Worm (Caenorhabditis elegans) whole organism, L1 larva: ENCODE results near the gene C17C3.24.
A peak's percentile ranks its signal among the peaks of the same experiment; 100 is the strongest.

Experiments used
- C04F5.9 ChIP-seq: sonication (generic microtip); optimal IDR thresholded peaks from 2 replicates; lab custom pipeline; 2016; ENCODE audit warnings: missing genetic modification characterization, missing compliant biosample characterization
- ama-1 ChIP-seq: fragments of 150-350 bp; optimal IDR thresholded peaks from 2 replicates; lab custom pipeline; 2014
- ceh-82 ChIP-seq, 3 experiments: fragments of 150-350 bp in 1 of 3; sonication (generic microtip) in 2 of 3; optimal IDR thresholded peaks; 2 replicates each; lab custom pipeline; 2014 to 2017; ENCODE audit warnings: missing biosample characterization in 3 of 3, missing genetic modification characterization in 3 of 3
- ceh-88 ChIP-seq: fragments of 200-800 bp; sonication (Bioruptor generic); IDR thresholded peaks from 2 replicates; pipeline ENCODE4 v1.3.6; 2022; ENCODE audit warnings: missing genetic modification characterization, missing compliant biosample characterization
- ceh-90 ChIP-seq: sonication (generic microtip); optimal IDR thresholded peaks from 2 replicates; lab custom pipeline; 2016; ENCODE audit warnings: missing genetic modification characterization, missing compliant biosample characterization
- dpl-1 ChIP-seq, 3 experiments: fragments of 150-350 bp in 2 of 3; sonication (generic microtip) in 1 of 3; optimal IDR thresholded peaks; 2 replicates each; lab custom pipeline; 2014 to 2017; ENCODE audit warnings: missing biosample characterization in 3 of 3, missing genetic modification characterization in 3 of 3, missing genetic modification reagents in 3 of 3
- dsc-1 ChIP-seq: sonication (generic microtip); optimal IDR thresholded peaks from 2 replicates; lab custom pipeline; 2016; ENCODE audit warnings: mild to moderate bottlenecking, missing genetic modification characterization, missing compliant biosample characterization
- efl-1 ChIP-seq, 4 experiments: fragments of 150-350 bp; optimal IDR thresholded peaks in 3 of 4; peaks in 1 of 4; 1 replicate in 1 of 4; 2 replicates in 3 of 4; lab custom pipeline; 2014; ENCODE audit warnings: missing biosample characterization in 2 of 4, missing genetic modification characterization in 2 of 4, missing genetic modification reagents in 2 of 4
- efl-3 ChIP-seq: fragments of 200-800 bp; sonication (Bioruptor generic); optimal IDR thresholded peaks from 2 replicates; lab custom pipeline; 2018; ENCODE audit warnings: mild to moderate bottlenecking, missing genetic modification characterization, missing compliant biosample characterization
- egl-13 ChIP-seq: sonication (generic microtip); optimal IDR thresholded peaks from 2 replicates; lab custom pipeline; 2016; ENCODE audit warnings: missing genotype, missing genetic modification reagents, missing genetic modification characterization, missing compliant biosample characterization
- elt-2 ChIP-seq: sonication (generic microtip); optimal IDR thresholded peaks from 2 replicates; lab custom pipeline; 2016; ENCODE audit warnings: missing genetic modification characterization, mild to moderate bottlenecking, inconsistent platforms, missing compliant biosample characterization, missing genetic modification reagents
- ets-5 ChIP-seq: fragments of 200-800 bp; sonication (Bioruptor generic); IDR thresholded peaks from 2 replicates; pipeline ENCODE4 v1.3.6; 2022; ENCODE audit warnings: missing genetic modification characterization, missing compliant biosample characterization
- fkh-4 ChIP-seq: sonication (generic microtip); optimal IDR thresholded peaks from 2 replicates; lab custom pipeline; 2016; ENCODE audit warnings: missing compliant biosample characterization, missing genetic modification characterization, borderline replicate concordance
- fkh-8 ChIP-seq: sonication (generic microtip); optimal IDR thresholded peaks from 2 replicates; lab custom pipeline; 2016; ENCODE audit warnings: mild to moderate bottlenecking, missing genetic modification characterization, missing compliant biosample characterization
- fos-1 ChIP-seq: fragments of 150-350 bp; optimal IDR thresholded peaks from 2 replicates; lab custom pipeline; 2014; ENCODE audit warnings: missing biosample characterization, missing genetic modification characterization
- hlh-17 ChIP-seq: fragments of 200-800 bp; sonication (Bioruptor generic); optimal IDR thresholded peaks from 2 replicates; lab custom pipeline; 2018; ENCODE audit warnings: missing genetic modification characterization, mild to moderate bottlenecking, missing compliant biosample characterization, moderate library complexity, borderline replicate concordance
- irx-1 ChIP-seq: sonication (generic microtip); optimal IDR thresholded peaks from 2 replicates; lab custom pipeline; 2016; ENCODE audit warnings: missing genetic modification characterization, missing compliant biosample characterization
- isw-1 ChIP-seq: fragments of 200-800 bp; sonication (Bioruptor generic); IDR thresholded peaks from 2 replicates; pipeline ENCODE4 v1.3.6; 2022; ENCODE audit warnings: missing genetic modification characterization, missing compliant biosample characterization
- lin-13 ChIP-seq: fragments of 150-350 bp; optimal IDR thresholded peaks from 2 replicates; lab custom pipeline; 2014; ENCODE audit warnings: missing biosample characterization, missing genetic modification reagents, missing genetic modification characterization
- lin-14 ChIP-seq: fragments of 200-800 bp; sonication (Bioruptor generic); optimal IDR thresholded peaks from 2 replicates; lab custom pipeline; 2018; ENCODE audit warnings: mild to moderate bottlenecking, missing genetic modification characterization, moderate library complexity, missing compliant biosample characterization
- lin-35 ChIP-seq, 2 experiments: fragments of 150-350 bp; optimal IDR thresholded peaks; 2 replicates each; lab custom pipeline; 2014; ENCODE audit warnings: missing biosample characterization in 2 of 2, missing genetic modification characterization in 2 of 2, missing genetic modification reagents in 2 of 2
- lir-3 ChIP-seq: sonication (generic microtip); optimal IDR thresholded peaks from 2 replicates; lab custom pipeline; 2016; ENCODE audit warnings: mild to moderate bottlenecking, missing genetic modification characterization, moderate library complexity, missing compliant biosample characterization; ENCODE audit not compliant: poor library complexity
- lsy-2 ChIP-seq, 2 experiments: fragments of 150-350 bp; optimal IDR thresholded peaks; 2 replicates each; lab custom pipeline; 2014; ENCODE audit warnings: missing biosample characterization in 2 of 2, missing genetic modification characterization in 2 of 2
- mep-1 ChIP-seq: fragments of 150-350 bp; optimal IDR thresholded peaks from 2 replicates; lab custom pipeline; 2014; ENCODE audit warnings: missing biosample characterization, missing genetic modification characterization
- nhr-47 ChIP-seq: sonication (generic microtip); optimal IDR thresholded peaks from 2 replicates; lab custom pipeline; 2016; ENCODE audit warnings: mild to moderate bottlenecking, missing genetic modification characterization, moderate library complexity, missing compliant biosample characterization
- nhr-71 ChIP-seq: sonication (generic microtip); optimal IDR thresholded peaks from 2 replicates; lab custom pipeline; 2016; ENCODE audit warnings: mild to moderate bottlenecking, missing genetic modification characterization, moderate library complexity, missing compliant biosample characterization
- nhr-77 ChIP-seq: fragments of 150-350 bp; optimal IDR thresholded peaks from 2 replicates; lab custom pipeline; 2014; ENCODE audit warnings: missing biosample characterization, missing genetic modification characterization
- nhr-84 ChIP-seq: sonication (generic microtip); optimal IDR thresholded peaks from 2 replicates; lab custom pipeline; 2017; ENCODE audit warnings: missing biosample characterization, missing genetic modification characterization
- nhr-85 ChIP-seq: sonication (generic microtip); peaks from one replicate; lab custom pipeline; 2016; ENCODE audit warnings: missing genetic modification characterization, inconsistent platforms, missing compliant biosample characterization
- pqm-1 ChIP-seq: sonication (generic microtip); optimal IDR thresholded peaks from 3 replicates; lab custom pipeline; 2017; ENCODE audit warnings: missing biosample characterization, missing genetic modification characterization
- rnt-1 ChIP-seq: sonication (generic microtip); optimal IDR thresholded peaks from 2 replicates; lab custom pipeline; 2016; ENCODE audit warnings: mild to moderate bottlenecking, missing genetic modification characterization, moderate library complexity, missing compliant biosample characterization
- snpc-4 ChIP-seq: fragments of 150-350 bp; optimal IDR thresholded peaks from 2 replicates; lab custom pipeline; 2014; ENCODE audit warnings: missing biosample characterization, missing genetic modification characterization
- snu-23 ChIP-seq: sonication (generic microtip); optimal IDR thresholded peaks from 2 replicates; lab custom pipeline; 2016; ENCODE audit warnings: missing genetic modification characterization, missing compliant biosample characterization
- swsn-7 ChIP-seq: sonication (generic microtip); optimal IDR thresholded peaks from 2 replicates; lab custom pipeline; 2016; ENCODE audit warnings: missing genetic modification characterization, missing compliant biosample characterization
- tbx-2 ChIP-seq: sonication (generic microtip); optimal IDR thresholded peaks from 2 replicates; lab custom pipeline; 2016; ENCODE audit warnings: missing genetic modification characterization, missing compliant biosample characterization
- unc-86 ChIP-seq: sonication (generic microtip); optimal IDR thresholded peaks from 2 replicates; lab custom pipeline; 2016; ENCODE audit warnings: missing genetic modification characterization, missing compliant biosample characterization
- unc-98 ChIP-seq: fragments of 200-800 bp; sonication (Bioruptor generic); IDR thresholded peaks from 2 replicates; pipeline ENCODE4 v1.3.6; 2022; ENCODE audit warnings: missing genetic modification characterization, missing compliant biosample characterization
- xbp-1 ChIP-seq: sonication (generic microtip); optimal IDR thresholded peaks from 2 replicates; lab custom pipeline; 2016; ENCODE audit warnings: missing genetic modification characterization, missing compliant biosample characterization
- ztf-11 ChIP-seq, 2 experiments: sonication (generic microtip); optimal IDR thresholded peaks; 2 replicates each; lab custom pipeline; 2016 to 2017; ENCODE audit warnings: missing genetic modification characterization in 2 of 2, missing biosample characterization in 1 of 2, missing compliant biosample characterization in 1 of 2

Gene C17C3.24

ce11 chrII:5514846-5515245, 26.7 kb downstream of the C17C3.24 start, which contains the start of gene sahd-1:
TSS of gene sahd-1 (minus strand) at chrII:5514945.
- no peak for TF ChIP-seq ceh-88
- TF ChIP-seq mep-1 = no peak
- TF ChIP-seq elt-2 (tag; lab: Kevin White, UChicago) = peak; percentile 53

ce11 chrII:5512473-5513097, 29.0 kb downstream of the C17C3.24 start:
- no peak for TF ChIP-seq snpc-4 (tag; lab: Kevin White, UChicago)
- TF ChIP-seq hlh-17 = no peak
- peak; percentile 19 for TF ChIP-seq pqm-1 (tag; lab: Kevin White, UChicago)
- no peak for TF ChIP-seq efl-1 (optimal IDR thresholded peaks at IDR 0.05; lab: Kevin White, UChicago)
- peak in 1 of 2 experiments; percentile 74 for TF ChIP-seq efl-1 (GFP tag; optimal IDR thresholded peaks at IDR 0.05 in 1 of 2; lab: Kevin White, UChicago)
- no peak for TF ChIP-seq fos-1 (tag; lab: Kevin White, UChicago)
- no peak for TF ChIP-seq nhr-77 (tag; lab: Kevin White, UChicago)
- peak in 1 of 2 experiments; percentile 35 for TF ChIP-seq lin-35 (GFP tag; optimal IDR thresholded peaks at IDR 0.05; lab: Kevin White, UChicago)
- TF ChIP-seq elt-2 (tag; lab: Kevin White, UChicago) = peak; percentile 99

DNA sequence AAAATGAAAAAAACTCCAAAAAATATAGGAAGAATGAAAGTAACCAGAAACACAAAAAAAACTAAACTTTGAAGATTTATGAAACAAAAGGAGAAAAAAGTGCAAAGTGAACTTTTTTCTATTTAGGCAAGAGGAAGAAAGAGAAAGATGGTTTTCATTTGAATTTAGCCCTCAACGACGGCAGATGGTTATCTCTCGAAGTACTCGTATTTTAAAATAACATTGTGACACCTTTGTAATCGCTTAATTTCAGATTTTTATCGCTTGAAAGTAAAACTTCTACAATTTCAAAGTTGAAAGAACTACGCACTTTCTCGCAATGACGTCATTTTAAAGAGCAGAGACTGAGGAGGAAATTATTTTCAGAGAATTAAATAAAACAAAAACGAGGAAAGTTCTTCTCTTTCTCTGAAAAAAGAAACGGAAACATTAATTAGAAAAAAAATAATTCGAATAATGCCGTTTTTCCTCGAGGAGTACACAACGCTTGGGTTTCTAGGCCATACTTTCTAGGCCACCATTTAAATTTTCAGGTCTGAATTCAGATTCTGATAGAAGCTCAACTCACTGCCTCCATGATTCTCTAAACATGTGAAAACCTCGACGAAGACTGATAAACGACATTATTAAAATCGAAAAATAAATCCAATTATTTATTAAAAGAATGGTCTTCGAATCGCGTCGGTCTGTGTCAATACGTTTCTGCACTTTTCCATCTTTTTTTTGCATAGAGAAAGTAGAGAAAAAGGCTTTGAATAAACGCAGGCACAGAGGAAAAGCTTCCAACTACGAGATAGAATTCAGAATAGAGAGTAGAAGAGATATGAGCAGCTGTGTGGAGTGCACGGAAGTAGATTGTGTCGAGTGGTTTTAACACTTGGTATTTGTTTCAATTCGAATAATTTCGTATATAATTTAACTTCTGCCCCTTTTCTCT, 29.9 kb downstream of the C17C3.24 start:
- TF ChIP-seq fkh-4 (tag; lab: Kevin White, UChicago) = peak; percentile 53
- TF ChIP-seq C04F5.9 (tag; lab: Kevin White, UChicago) = peak; percentile 40
- peak; percentile 17 for TF ChIP-seq swsn-7 (tag; lab: Kevin White, UChicago)
- peak in 1 of 3 experiments; percentile 5 for TF ChIP-seq ceh-82 (tag; optimal IDR thresholded peaks at IDR 0.05; lab: Kevin White, UChicago)
- peak in 1 of 3 experiments; percentile 39 for TF ChIP-seq dpl-1 (GFP tag; optimal IDR thresholded peaks at IDR 0.05; lab: Kevin White, UChicago)
- TF ChIP-seq tbx-2 (tag; lab: Kevin White, UChicago) = no peak
- no peak for TF ChIP-seq hlh-17
- peak; percentile 82 for TF ChIP-seq ceh-90 (tag; lab: Kevin White, UChicago)
- TF ChIP-seq egl-13 (tag; lab: Kevin White, UChicago) = peak; percentile 52
- peak; percentile 58 for TF ChIP-seq nhr-71
- peak; percentile 15 for TF ChIP-seq mep-1
- no peak for TF ChIP-seq efl-3 (GFP tag; lab: Kevin White, UChicago)
- TF ChIP-seq irx-1 (tag; lab: Kevin White, UChicago) = peak; percentile 71
- peak; percentile 71 for TF ChIP-seq lin-14
- peak in 1 of 2 experiments; percentile 24 for TF ChIP-seq lin-35 (GFP tag; optimal IDR thresholded peaks at IDR 0.05; lab: Kevin White, UChicago)
- peak; percentile 37 to 40 for TF ChIP-seq efl-1 (optimal IDR thresholded peaks at IDR 0.05; lab: Kevin White, UChicago)
- peak; percentile 32 to 82 for TF ChIP-seq efl-1 (GFP tag; optimal IDR thresholded peaks at IDR 0.05 in 1 of 2; lab: Kevin White, UChicago)
- peak; percentile 17 for TF ChIP-seq snu-23 (GFP tag; lab: Kevin White, UChicago)
- TF ChIP-seq ama-1 (lab: Kevin White, UChicago) = no peak
- peak; percentile 34 for TF ChIP-seq unc-86
- peak; percentile 59 for TF ChIP-seq nhr-47 (tag; lab: Kevin White, UChicago)
- TF ChIP-seq nhr-84 = no peak
- TF ChIP-seq unc-98 (GFP tag; lab: Robert Waterston, UW) = peak; percentile 61
- TF ChIP-seq lir-3 = peak; percentile 54
- peak; percentile 39 for TF ChIP-seq fkh-8 (tag; lab: Kevin White, UChicago)
- no peak for TF ChIP-seq ets-5 (GFP tag; lab: Robert Waterston, UW)
- peak; percentile 55 for TF ChIP-seq dsc-1 (tag; lab: Kevin White, UChicago)
- peak; percentile 59 for TF ChIP-seq rnt-1 (tag; lab: Kevin White, UChicago)
- TF ChIP-seq pqm-1 (tag; lab: Kevin White, UChicago) = no peak
- TF ChIP-seq lin-13 = no peak
- peak; percentile 15 for TF ChIP-seq elt-2 (tag; lab: Kevin White, UChicago)
- peak; percentile 78 for TF ChIP-seq nhr-85
- peak; percentile 1 for TF ChIP-seq xbp-1
- peak; percentile 8; the same call in 1 of the 2 replicates for TF ChIP-seq isw-1 (GFP tag; lab: Robert Waterston, UW)
- TF ChIP-seq lsy-2 (tag; optimal IDR thresholded peaks at IDR 0.05; lab: Kevin White, UChicago) = peak in 1 of 2 experiments; percentile 48
- peak; percentile 37; the same call in 1 of the 2 replicates for TF ChIP-seq ceh-88
- peak in 1 of 2 experiments; percentile 35 for TF ChIP-seq ztf-11 (tag; optimal IDR thresholded peaks at IDR 0.05; lab: Kevin White, UChicago)
